Worm (Caenorhabditis elegans): Measurements from ENCODE around the gene argn-1.

DNA sequence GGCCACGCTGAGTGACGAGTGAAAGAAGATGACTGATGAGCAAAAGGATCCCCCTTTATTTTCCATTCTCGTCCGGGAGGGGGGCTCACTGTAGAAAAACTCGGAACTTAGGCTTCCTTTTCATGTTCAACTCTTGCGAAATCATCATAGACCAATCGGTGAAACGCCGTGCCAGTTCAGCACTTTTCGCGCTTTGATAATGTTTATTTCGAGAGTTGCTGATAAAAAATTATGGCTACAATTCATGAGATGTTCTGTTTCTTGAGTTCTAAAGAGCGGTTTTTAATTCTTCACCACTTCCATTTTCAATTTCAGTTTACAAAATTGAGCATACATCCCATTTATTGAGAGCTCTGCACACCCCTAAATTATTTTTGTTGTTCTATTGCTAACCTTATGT, 41.0 kb downstream of the argn-1 start:
- TF ChIP-seq flt-1 (GFP tag; IDR thresholded peaks at IDR 0.05): no peak
- TF ChIP-seq klf-2 (GFP tag; conservative IDR thresholded peaks at IDR 0.05): no peak
- no peak for TF ChIP-seq ztf-29 (GFP tag; IDR thresholded peaks at IDR 0.05)
- TF ChIP-seq med-1 (GFP tag; optimal IDR thresholded peaks at IDR 0.05; ENCODE audit: insufficient read depth): no peak
- no peak for TF ChIP-seq ref-1 (GFP tag; conservative IDR thresholded peaks at IDR 0.05)
- TF ChIP-seq tab-1 (GFP tag; IDR thresholded peaks at IDR 0.05): no peak
- TF ChIP-seq T22C8.4 (GFP tag; IDR thresholded peaks at IDR 0.05): no peak
- no peak for TF ChIP-seq ztf-23 (GFP tag; IDR thresholded peaks at IDR 0.05)
- no peak for TF ChIP-seq cog-1 (tag; optimal IDR thresholded peaks at IDR 0.05)

Measured in whole organism, midembryonic.